Fruit fly (Drosophila melanogaster) whole organism, adult: ENCODE measurements around the gene Or65b.
A peak's percentile ranks its signal among the peaks of the same experiment; 100 is the strongest.

Source experiments
- CG11617 ChIP-seq: fragments of 200-800 bp; sonication (Bioruptor generic); optimal IDR thresholded peaks from 2 replicates; lab custom pipeline; 2017; ENCODE audit warnings: mild to moderate bottlenecking, missing biosample characterization, missing genetic modification reagents, missing genetic modification characterization
- CG12768 ChIP-seq: fragments of 200-800 bp; sonication (Bioruptor generic); optimal IDR thresholded peaks from 2 replicates; lab custom pipeline; 2017; ENCODE audit warnings: missing biosample characterization, missing genetic modification characterization, mild to moderate bottlenecking, moderate library complexity, missing genetic modification reagents
- CG14711 ChIP-seq: fragments of 200-800 bp; sonication (Bioruptor generic); optimal IDR thresholded peaks from 2 replicates; lab custom pipeline; 2018; ENCODE audit warnings: missing biosample characterization, mild to moderate bottlenecking, missing genetic modification characterization, moderate library complexity
- CG1620 ChIP-seq: fragments of 200-800 bp; sonication (Bioruptor generic); optimal IDR thresholded peaks from 2 replicates; lab custom pipeline; 2016; ENCODE audit warnings: missing biosample characterization, missing genetic modification characterization
- CG33017 ChIP-seq: fragments of 200-800 bp; sonication (Bioruptor generic); optimal IDR thresholded peaks from 2 replicates; lab custom pipeline; 2018; ENCODE audit warnings: missing biosample characterization, mild to moderate bottlenecking, missing genetic modification characterization, moderate library complexity
- CG5204 ChIP-seq: fragments of 200-800 bp; sonication (Bioruptor generic); optimal IDR thresholded peaks from 2 replicates; lab custom pipeline; 2016; ENCODE audit warnings: missing biosample characterization, missing genetic modification characterization
- CG7045 ChIP-seq: fragments of 200-800 bp; sonication (Bioruptor generic); optimal IDR thresholded peaks from 2 replicates; lab custom pipeline; 2017; ENCODE audit warnings: missing biosample characterization, mild to moderate bottlenecking, missing genetic modification characterization
- CG7101 ChIP-seq: fragments of 200-800 bp; sonication (Bioruptor generic); optimal IDR thresholded peaks from 2 replicates; lab custom pipeline; 2018; ENCODE audit warnings: missing biosample characterization, mild to moderate bottlenecking, missing genetic modification characterization, moderate library complexity
- Clk ChIP-seq: fragments of 200-800 bp; sonication (Bioruptor generic); optimal IDR thresholded peaks from 2 replicates; lab custom pipeline; 2017; ENCODE audit warnings: missing biosample characterization, missing genetic modification characterization
- Crg-1 ChIP-seq: fragments of 200-800 bp; sonication (Bioruptor generic); optimal IDR thresholded peaks from 2 replicates; lab custom pipeline; 2016; ENCODE audit warnings: missing biosample characterization, missing genetic modification characterization
- Hr96 ChIP-seq: fragments of 200-800 bp; sonication (Bioruptor generic); optimal IDR thresholded peaks from 2 replicates; lab custom pipeline; 2016; ENCODE audit warnings: missing biosample characterization, missing genetic modification characterization
- Mnt ChIP-seq: fragments of 200-800 bp; sonication (Bioruptor generic); optimal IDR thresholded peaks from 2 replicates; lab custom pipeline; 2016; ENCODE audit warnings: missing biosample characterization, mild to moderate bottlenecking, missing genetic modification characterization
- bab1 ChIP-seq: fragments of 200-800 bp; sonication (Bioruptor generic); optimal IDR thresholded peaks from 3 replicates; lab custom pipeline; 2019; ENCODE audit warnings: missing biosample characterization, mild to moderate bottlenecking, missing genetic modification characterization, moderate library complexity
- cic ChIP-seq: fragments of 200-800 bp; sonication (Bioruptor generic); optimal IDR thresholded peaks from 2 replicates; lab custom pipeline; 2017; ENCODE audit warnings: missing biosample characterization, mild to moderate bottlenecking, missing genetic modification characterization, moderate library complexity
- cnc ChIP-seq, 2 experiments: fragments of >200 bp; optimal IDR thresholded peaks; 2 replicates each; lab custom pipeline; 2017
- kay ChIP-seq: fragments of 200-800 bp; sonication (Bioruptor generic); peaks from one replicate; lab custom pipeline; 2016; ENCODE audit warnings: missing biosample characterization, missing genetic modification characterization, borderline replicate concordance
- ovo ChIP-seq: fragments of 200-800 bp; sonication (Bioruptor generic); optimal IDR thresholded peaks from 2 replicates; lab custom pipeline; 2016; ENCODE audit warnings: missing biosample characterization, missing genetic modification characterization
- pad ChIP-seq: fragments of 200-800 bp; sonication (Bioruptor generic); optimal IDR thresholded peaks from 3 replicates; lab custom pipeline; 2017; ENCODE audit warnings: missing biosample characterization, missing genetic modification characterization, mild to moderate bottlenecking, moderate library complexity, missing genetic modification reagents
- tj ChIP-seq: fragments of 200-800 bp; sonication (Bioruptor generic); optimal IDR thresholded peaks from 3 replicates; lab custom pipeline; 2017; ENCODE audit warnings: missing biosample characterization, mild to moderate bottlenecking, missing genetic modification characterization, moderate library complexity
- toe ChIP-seq: fragments of 200-800 bp; sonication (Bioruptor generic); optimal IDR thresholded peaks from 2 replicates; lab custom pipeline; 2016; ENCODE audit warnings: missing biosample characterization, missing genetic modification characterization

Or65b gene

dm6 chr3L:6325312-6325711, at the start of gene Or65b:
Gene Or65b, plus strand, starts transcription at chr3L:6325612.
- no peak for TF ChIP-seq Crg-1 (GFP tag; lab: Kevin White, UChicago)
- no peak for TF ChIP-seq kay (GFP tag; lab: Kevin White, UChicago)
- TF ChIP-seq CG7101 (tag; lab: Kevin White, UChicago), result no peak
- TF ChIP-seq ovo (GFP tag; lab: Kevin White, UChicago), result no peak
- no peak for TF ChIP-seq cic
- TF ChIP-seq CG5204, result no peak
- no peak for TF ChIP-seq CG11617 (GFP tag; lab: Kevin White, UChicago)
- TF ChIP-seq CG1620 (GFP tag; lab: Kevin White, UChicago), result no peak
- TF ChIP-seq CG7045 (GFP tag; lab: Kevin White, UChicago), result no peak
- TF ChIP-seq pad, result no peak
- no peak for TF ChIP-seq cnc (optimal IDR thresholded peaks at IDR 0.05; lab: Kevin White, UChicago)

dm6 chr3L:6285412-6285811, 40.0 kb upstream of the Or65b start:
- TF ChIP-seq cic, result no peak
- no peak for TF ChIP-seq ovo (GFP tag; lab: Kevin White, UChicago)
- no peak for TF ChIP-seq kay (GFP tag; lab: Kevin White, UChicago)
- TF ChIP-seq Clk (GFP tag; lab: Kevin White, UChicago), result no peak
- no peak for TF ChIP-seq CG1620 (GFP tag; lab: Kevin White, UChicago)
- no peak for TF ChIP-seq Crg-1 (GFP tag; lab: Kevin White, UChicago)
- no peak for TF ChIP-seq CG5204
- no peak for TF ChIP-seq CG33017 (tag; lab: Kevin White, UChicago)
- TF ChIP-seq cnc (optimal IDR thresholded peaks at IDR 0.05; lab: Kevin White, UChicago), result no peak

- TF ChIP-seq pad, result no peak
- peak; percentile 3 for TF ChIP-seq CG5204
- TF ChIP-seq CG14711, result no peak
- no peak for TF ChIP-seq Hr96 (GFP tag; lab: Kevin White, UChicago)
- TF ChIP-seq CG1620 (GFP tag; lab: Kevin White, UChicago), result no peak
Observed at dm6 chr3L:6296611-6297010, 28.8 kb upstream of the Or65b start.

dm6 chr3L:6302500-6302899, 22.9 kb upstream of the Or65b start:
- TF ChIP-seq CG11617 (GFP tag; lab: Kevin White, UChicago) (no peak), CG7101 (tag; lab: Kevin White, UChicago) (no peak), Hr96 (GFP tag; lab: Kevin White, UChicago) (no peak), cic (no peak), CG14711 (no peak), CG7045 (GFP tag; lab: Kevin White, UChicago) (no peak), CG12768 (no peak), Crg-1 (GFP tag; lab: Kevin White, UChicago) (no peak), toe (no peak), CG1620 (GFP tag; lab: Kevin White, UChicago) (no peak), cnc (optimal IDR thresholded peaks at IDR 0.05; lab: Kevin White, UChicago) (no peak), bab1 (GFP tag; lab: Kevin White, UChicago) (no peak), CG33017 (tag; lab: Kevin White, UChicago) (no peak), Clk (GFP tag; lab: Kevin White, UChicago) (no peak)

- no peak for TF ChIP-seq CG7101 (tag; lab: Kevin White, UChicago)
- TF ChIP-seq CG12768, result no peak
- no peak for TF ChIP-seq bab1 (GFP tag; lab: Kevin White, UChicago)
- TF ChIP-seq CG7045 (GFP tag; lab: Kevin White, UChicago), result no peak
- TF ChIP-seq cic, result no peak
- no peak for TF ChIP-seq Hr96 (GFP tag; lab: Kevin White, UChicago)
- no peak for TF ChIP-seq CG5204
- no peak for TF ChIP-seq ovo (GFP tag; lab: Kevin White, UChicago)
- TF ChIP-seq cnc (optimal IDR thresholded peaks at IDR 0.05; lab: Kevin White, UChicago), result no peak
Observed at dm6 chr3L:6304859-6305258, 20.6 kb upstream of the Or65b start.

dm6 chr3L:6307298-6307697, 18.1 kb upstream of the Or65b start:
- no peak for TF ChIP-seq bab1 (GFP tag; lab: Kevin White, UChicago)
- no peak for TF ChIP-seq CG5204
- TF ChIP-seq CG11617 (GFP tag; lab: Kevin White, UChicago), result no peak
- TF ChIP-seq cic, result no peak
- TF ChIP-seq cnc (optimal IDR thresholded peaks at IDR 0.05; lab: Kevin White, UChicago), result no peak
- no peak for TF ChIP-seq ovo (GFP tag; lab: Kevin White, UChicago)
- TF ChIP-seq Clk (GFP tag; lab: Kevin White, UChicago), result no peak
- no peak for TF ChIP-seq CG12768
- TF ChIP-seq toe, result no peak
- no peak for TF ChIP-seq kay (GFP tag; lab: Kevin White, UChicago)
- TF ChIP-seq tj (GFP tag; lab: Kevin White, UChicago), result no peak
- no peak for TF ChIP-seq CG33017 (tag; lab: Kevin White, UChicago)
- TF ChIP-seq CG14711, result no peak
- TF ChIP-seq CG1620 (GFP tag; lab: Kevin White, UChicago), result no peak
- TF ChIP-seq pad, result no peak
- TF ChIP-seq Crg-1 (GFP tag; lab: Kevin White, UChicago), result no peak
- TF ChIP-seq CG7045 (GFP tag; lab: Kevin White, UChicago), result no peak
- no peak for TF ChIP-seq Hr96 (GFP tag; lab: Kevin White, UChicago)
- no peak for TF ChIP-seq Mnt (GFP tag; lab: Kevin White, UChicago)
- no peak for TF ChIP-seq CG7101 (tag; lab: Kevin White, UChicago)

- TF ChIP-seq CG1620 (GFP tag; lab: Kevin White, UChicago) (no peak), cnc (optimal IDR thresholded peaks at IDR 0.05; lab: Kevin White, UChicago) (no peak), Mnt (GFP tag; lab: Kevin White, UChicago) (no peak)
Observed at dm6 chr3L:6308596-6308995, 16.8 kb upstream of the Or65b start.
